Worm (Caenorhabditis elegans) whole organism, L1 larva: Measurements from ENCODE around the gene epn-1.

Experiments used
- C04F5.9 ChIP-seq: sonication (generic microtip); optimal IDR thresholded peaks from 2 replicates; lab custom pipeline; 2016; ENCODE audit warnings: missing genetic modification characterization, missing compliant biosample characterization
- ama-1 ChIP-seq: fragments of 150-350 bp; optimal IDR thresholded peaks from 2 replicates; lab custom pipeline; 2014
- blmp-1 ChIP-seq: fragments of 150-350 bp; optimal IDR thresholded peaks from 2 replicates; lab custom pipeline; 2014; ENCODE audit warnings: missing biosample characterization, missing genetic modification characterization
- dpl-1 ChIP-seq, 3 experiments: fragments of 150-350 bp in 2 of 3; sonication (generic microtip) in 1 of 3; optimal IDR thresholded peaks; 2 replicates each; lab custom pipeline; 2014 to 2017; ENCODE audit warnings: missing biosample characterization in 3 of 3, missing genetic modification characterization in 3 of 3, missing genetic modification reagents in 3 of 3
- dsc-1 ChIP-seq: sonication (generic microtip); optimal IDR thresholded peaks from 2 replicates; lab custom pipeline; 2016; ENCODE audit warnings: mild to moderate bottlenecking, missing genetic modification characterization, missing compliant biosample characterization
- efl-1 ChIP-seq, 4 experiments: fragments of 150-350 bp; optimal IDR thresholded peaks in 3 of 4; peaks in 1 of 4; 1 replicate in 1 of 4; 2 replicates in 3 of 4; lab custom pipeline; 2014; ENCODE audit warnings: missing biosample characterization in 2 of 4, missing genetic modification characterization in 2 of 4, missing genetic modification reagents in 2 of 4
- egl-27 ChIP-seq, 2 experiments: fragments of 150-350 bp in 1 of 2; sonication (generic microtip); optimal IDR thresholded peaks; 3 replicates each; lab custom pipeline; 2017 to 2018; ENCODE audit warnings: missing biosample characterization in 2 of 2, missing genetic modification characterization in 2 of 2, missing genetic modification reagents in 2 of 2
- elt-2 ChIP-seq: sonication (generic microtip); optimal IDR thresholded peaks from 2 replicates; lab custom pipeline; 2016; ENCODE audit warnings: missing genetic modification characterization, mild to moderate bottlenecking, inconsistent platforms, missing compliant biosample characterization, missing genetic modification reagents
- elt-3 ChIP-seq, 6 experiments: fragments of 150-350 bp in 1 of 6; sonication (generic microtip); optimal IDR thresholded peaks; 2 replicates each; lab custom pipeline; 2017 to 2018; ENCODE audit warnings: missing biosample characterization in 6 of 6, missing genetic modification characterization in 6 of 6, inconsistent platforms in 1 of 6
- fos-1 ChIP-seq: fragments of 150-350 bp; optimal IDR thresholded peaks from 2 replicates; lab custom pipeline; 2014; ENCODE audit warnings: missing biosample characterization, missing genetic modification characterization
- grh-1 ChIP-seq: fragments of 200-800 bp; sonication (Bioruptor generic); IDR thresholded peaks from 2 replicates; pipeline ENCODE4 v1.3.6; 2022; ENCODE audit warnings: missing genetic modification reagents, missing genetic modification characterization, missing compliant biosample characterization
- hlh-17 ChIP-seq: fragments of 200-800 bp; sonication (Bioruptor generic); optimal IDR thresholded peaks from 2 replicates; lab custom pipeline; 2018; ENCODE audit warnings: missing genetic modification characterization, mild to moderate bottlenecking, missing compliant biosample characterization, moderate library complexity, borderline replicate concordance
- lin-13 ChIP-seq: fragments of 150-350 bp; optimal IDR thresholded peaks from 2 replicates; lab custom pipeline; 2014; ENCODE audit warnings: missing biosample characterization, missing genetic modification reagents, missing genetic modification characterization
- lin-15B ChIP-seq: fragments of 150-350 bp; sonication (generic microtip); optimal IDR thresholded peaks from 3 replicates; lab custom pipeline; 2014; ENCODE audit warnings: missing biosample characterization, missing genetic modification characterization
- lin-35 ChIP-seq, 2 experiments: fragments of 150-350 bp; optimal IDR thresholded peaks; 2 replicates each; lab custom pipeline; 2014; ENCODE audit warnings: missing biosample characterization in 2 of 2, missing genetic modification characterization in 2 of 2, missing genetic modification reagents in 2 of 2
- lsy-2 ChIP-seq, 2 experiments: fragments of 150-350 bp; optimal IDR thresholded peaks; 2 replicates each; lab custom pipeline; 2014; ENCODE audit warnings: missing biosample characterization in 2 of 2, missing genetic modification characterization in 2 of 2
- mab-9 ChIP-seq: fragments of 200-800 bp; sonication (Bioruptor generic); IDR thresholded peaks from 2 replicates; pipeline ENCODE4 v1.3.6; 2022; ENCODE audit warnings: missing genetic modification reagents, missing genetic modification characterization, missing compliant biosample characterization
- mdl-1 ChIP-seq, 2 experiments: fragments of 150-350 bp; optimal IDR thresholded peaks; 2 replicates each; lab custom pipeline; 2014 to 2017; ENCODE audit warnings: missing biosample characterization in 2 of 2, missing genetic modification characterization in 2 of 2, inconsistent platforms in 1 of 2
- mep-1 ChIP-seq: fragments of 150-350 bp; optimal IDR thresholded peaks from 2 replicates; lab custom pipeline; 2014; ENCODE audit warnings: missing biosample characterization, missing genetic modification characterization
- nhr-20 ChIP-seq: sonication (generic microtip); optimal IDR thresholded peaks from 2 replicates; lab custom pipeline; 2016; ENCODE audit warnings: mild to moderate bottlenecking, missing genetic modification characterization, missing compliant biosample characterization
- nhr-28 ChIP-seq: fragments of 150-350 bp; optimal IDR thresholded peaks from 2 replicates; lab custom pipeline; 2014; ENCODE audit warnings: missing biosample characterization, missing genetic modification characterization
- nhr-47 ChIP-seq: sonication (generic microtip); optimal IDR thresholded peaks from 2 replicates; lab custom pipeline; 2016; ENCODE audit warnings: mild to moderate bottlenecking, missing genetic modification characterization, moderate library complexity, missing compliant biosample characterization
- nhr-71 ChIP-seq: sonication (generic microtip); optimal IDR thresholded peaks from 2 replicates; lab custom pipeline; 2016; ENCODE audit warnings: mild to moderate bottlenecking, missing genetic modification characterization, moderate library complexity, missing compliant biosample characterization
- nhr-84 ChIP-seq: sonication (generic microtip); optimal IDR thresholded peaks from 2 replicates; lab custom pipeline; 2017; ENCODE audit warnings: missing biosample characterization, missing genetic modification characterization
- nhr-85 ChIP-seq: sonication (generic microtip); peaks from one replicate; lab custom pipeline; 2016; ENCODE audit warnings: missing genetic modification characterization, inconsistent platforms, missing compliant biosample characterization
- pag-3 ChIP-seq: sonication (generic microtip); optimal IDR thresholded peaks from 2 replicates; lab custom pipeline; 2017; ENCODE audit warnings: missing genetic modification characterization, mild to moderate bottlenecking, missing compliant biosample characterization, antibody characterized with exemption, borderline replicate concordance; ENCODE audit not compliant: insufficient read depth
- pqm-1 ChIP-seq: sonication (generic microtip); optimal IDR thresholded peaks from 3 replicates; lab custom pipeline; 2017; ENCODE audit warnings: missing biosample characterization, missing genetic modification characterization
- rnt-1 ChIP-seq: sonication (generic microtip); optimal IDR thresholded peaks from 2 replicates; lab custom pipeline; 2016; ENCODE audit warnings: mild to moderate bottlenecking, missing genetic modification characterization, moderate library complexity, missing compliant biosample characterization
- skn-1 ChIP-seq: fragments of 150-350 bp; optimal IDR thresholded peaks from 2 replicates; lab custom pipeline; 2014; ENCODE audit warnings: missing biosample characterization, missing genetic modification characterization
- swsn-7 ChIP-seq: sonication (generic microtip); optimal IDR thresholded peaks from 2 replicates; lab custom pipeline; 2016; ENCODE audit warnings: missing genetic modification characterization, missing compliant biosample characterization
- tbx-2 ChIP-seq: sonication (generic microtip); optimal IDR thresholded peaks from 2 replicates; lab custom pipeline; 2016; ENCODE audit warnings: missing genetic modification characterization, missing compliant biosample characterization
- tlp-1 ChIP-seq: fragments of 150-350 bp; optimal IDR thresholded peaks from 2 replicates; lab custom pipeline; 2014; ENCODE audit warnings: missing biosample characterization, missing genetic modification characterization
- unc-130 ChIP-seq: fragments of 150-350 bp; optimal IDR thresholded peaks from 2 replicates; lab custom pipeline; 2017; ENCODE audit warnings: missing biosample characterization, missing genetic modification characterization, inconsistent platforms
- unc-62 ChIP-seq: fragments of 150-350 bp; optimal IDR thresholded peaks from 2 replicates; lab custom pipeline; 2014; ENCODE audit warnings: missing biosample characterization, missing genetic modification reagents, missing genetic modification characterization
- unc-98 ChIP-seq: fragments of 200-800 bp; sonication (Bioruptor generic); IDR thresholded peaks from 2 replicates; pipeline ENCODE4 v1.3.6; 2022; ENCODE audit warnings: missing genetic modification characterization, missing compliant biosample characterization
- vab-15 ChIP-seq: sonication (generic microtip); optimal IDR thresholded peaks from 2 replicates; lab custom pipeline; 2017; ENCODE audit warnings: missing genotype, mild to moderate bottlenecking, missing genetic modification characterization, missing compliant biosample characterization
- xbp-1 ChIP-seq: sonication (generic microtip); optimal IDR thresholded peaks from 2 replicates; lab custom pipeline; 2016; ENCODE audit warnings: missing genetic modification characterization, missing compliant biosample characterization
- zip-4 ChIP-seq: fragments of 200-800 bp; sonication (Bioruptor generic); optimal IDR thresholded peaks from 2 replicates; lab custom pipeline; 2018; ENCODE audit warnings: mild to moderate bottlenecking, missing genetic modification characterization, moderate library complexity, missing compliant biosample characterization
- ztf-4 ChIP-seq: fragments of 150-350 bp; optimal IDR thresholded peaks from 2 replicates; lab custom pipeline; 2014; ENCODE audit warnings: missing biosample characterization, missing genetic modification characterization

The epn-1 gene

ce11 chrX:14824490-14825050 lies 6.3 kb upstream of the epn-1 start, which contains the start of gene mbk-1 (continued):
- no peak for TF ChIP-seq rnt-1 (tag; lab: Kevin White, UChicago)
- TF ChIP-seq hlh-17 (GFP tag; lab: Kevin White, UChicago) = no peak
- TF ChIP-seq tbx-2 = peak; percentile 60
- no peak for TF ChIP-seq nhr-28
- no peak for TF ChIP-seq unc-62 (GFP tag; lab: Kevin White, UChicago)
- no peak for TF ChIP-seq pag-3 (tag; lab: Kevin White, UChicago)
- TF ChIP-seq ztf-4 = no peak
- no peak for TF ChIP-seq ama-1 (lab: Kevin White, UChicago)
- TF ChIP-seq lin-35 (GFP tag; optimal IDR thresholded peaks at IDR 0.05; lab: Kevin White, UChicago) = peak; percentile 16 to 69
- TF ChIP-seq lin-13 (GFP tag; lab: Kevin White, UChicago) = no peak
- peak in 1 of 2 experiments; percentile 7 for TF ChIP-seq egl-27 (tag; optimal IDR thresholded peaks at IDR 0.05; lab: Kevin White, UChicago)
- TF ChIP-seq efl-1 (optimal IDR thresholded peaks at IDR 0.05; lab: Kevin White, UChicago) = peak; percentile 39 to 74
- TF ChIP-seq efl-1 (GFP tag; optimal IDR thresholded peaks at IDR 0.05 in 1 of 2; lab: Kevin White, UChicago) = peak; percentile 10 to 35
- no peak for TF ChIP-seq unc-98 (GFP tag; lab: Robert Waterston, UW)
- TF ChIP-seq lsy-2 (tag; optimal IDR thresholded peaks at IDR 0.05; lab: Kevin White, UChicago) = peak; percentile 48 to 76
- TF ChIP-seq vab-15 (tag; lab: Kevin White, UChicago) = no peak
- peak in 2 of 6 experiments; percentile 5 to 13 for TF ChIP-seq elt-3 (tag; optimal IDR thresholded peaks at IDR 0.05; lab: Kevin White, UChicago)
- no peak for TF ChIP-seq unc-130
- peak; percentile 83 for TF ChIP-seq mep-1 (tag; lab: Kevin White, UChicago)
- peak; percentile 76 for TF ChIP-seq swsn-7 (tag; lab: Kevin White, UChicago)
- no peak for TF ChIP-seq fos-1
- TF ChIP-seq skn-1 = peak; percentile 53
- peak in 1 of 2 experiments; percentile 75 for TF ChIP-seq mdl-1 (tag; optimal IDR thresholded peaks at IDR 0.05; lab: Kevin White, UChicago)
- TF ChIP-seq blmp-1 = peak; percentile 35
- peak; percentile 73 for TF ChIP-seq nhr-47 (tag; lab: Kevin White, UChicago)
- TF ChIP-seq pqm-1 (tag; lab: Kevin White, UChicago) = no peak
- peak; percentile 85 for TF ChIP-seq nhr-71 (tag; lab: Kevin White, UChicago)
- peak; percentile 74 for TF ChIP-seq nhr-85
- peak; percentile 51 for TF ChIP-seq dsc-1
- TF ChIP-seq xbp-1 = peak; percentile 31
- no peak for TF ChIP-seq lin-15B (tag; lab: Kevin White, UChicago)

- no peak for TF ChIP-seq elt-2 (tag; lab: Kevin White, UChicago)
- TF ChIP-seq nhr-84 (tag; lab: Kevin White, UChicago) = no peak
- TF ChIP-seq blmp-1 = peak; percentile 31
- TF ChIP-seq grh-1 (GFP tag; lab: Robert Waterston, UW) = peak; percentile 67
- no peak for TF ChIP-seq mab-9
- peak; percentile 30 for TF ChIP-seq zip-4 (GFP tag; lab: Kevin White, UChicago)
- TF ChIP-seq nhr-20 (tag; lab: Kevin White, UChicago) = no peak
- no peak for TF ChIP-seq dpl-1 (GFP tag; optimal IDR thresholded peaks at IDR 0.05; lab: Kevin White, UChicago)
- peak; percentile 25 for TF ChIP-seq ztf-4
- TF ChIP-seq C04F5.9 = no peak
Measured at ce11 chrX:14819495-14819894, 1.2 kb upstream of the epn-1 start.

- TF ChIP-seq tlp-1 (no peak), efl-1 (optimal IDR thresholded peaks at IDR 0.05; lab: Kevin White, UChicago) (no peak), efl-1 (GFP tag; optimal IDR thresholded peaks at IDR 0.05 in 1 of 2; lab: Kevin White, UChicago) (peak in 1 of 2 experiments; percentile 85), elt-2 (tag; lab: Kevin White, UChicago) (peak; percentile 76)
Measured at ce11 chrX:14816717-14817116, 1.6 kb downstream of the epn-1 start.
